Fruit fly (Drosophila melanogaster) whole organism, wandering third instar larva: ENCODE results near the gene mbf1.
A peak's percentile ranks its signal among the peaks of the same experiment; 100 is the strongest.

Source experiments
- Abd-B ChIP-seq: fragments of >200 bp; optimal IDR thresholded peaks from 2 replicates; lab custom pipeline; 2017; ENCODE audit warnings: missing biosample characterization, missing genetic modification characterization
- CG32264 ChIP-seq: fragments of 200-800 bp; sonication (Bioruptor generic); optimal IDR thresholded peaks from 2 replicates; lab custom pipeline; 2016; ENCODE audit warnings: missing biosample characterization, missing genetic modification characterization
- CG9705 ChIP-seq: fragments of 200-800 bp; sonication (Bioruptor generic); optimal IDR thresholded peaks from 2 replicates; lab custom pipeline; 2018; ENCODE audit warnings: missing biosample characterization, mild to moderate bottlenecking, missing genetic modification characterization
- CrebA ChIP-seq: fragments of 200-800 bp; sonication (Bioruptor generic); optimal IDR thresholded peaks from 2 replicates; lab custom pipeline; 2016; ENCODE audit warnings: missing biosample characterization, mild to moderate bottlenecking, missing genetic modification characterization, borderline replicate concordance
- Dfd ChIP-seq: fragments of >200 bp; optimal IDR thresholded peaks from 2 replicates; lab custom pipeline; 2017; ENCODE audit warnings: missing biosample characterization, missing genetic modification characterization
- Dif ChIP-seq: fragments of 200-275, 200-300 bp; sonication (Bioruptor generic); optimal IDR thresholded peaks from 2 replicates; lab custom pipeline; 2018; ENCODE audit warnings: missing biosample characterization, missing genetic modification characterization; ENCODE audit not compliant: partially characterized antibody
- GATAd ChIP-seq: sonication (Bioruptor generic); optimal IDR thresholded peaks from 2 replicates; lab custom pipeline; 2016; ENCODE audit warnings: missing biosample characterization, missing genetic modification characterization
- HLH106 ChIP-seq: fragments of 200-800 bp; optimal IDR thresholded peaks from 3 replicates; lab custom pipeline; 2019; ENCODE audit warnings: missing biosample characterization, mild to moderate bottlenecking, missing genetic modification characterization, moderate library complexity
- Hnf4 ChIP-seq: fragments of 200-800 bp; sonication (Bioruptor generic); optimal IDR thresholded peaks from 2 replicates; lab custom pipeline; 2016; ENCODE audit warnings: missing biosample characterization, mild to moderate bottlenecking, missing genetic modification characterization
- Hr78 ChIP-seq: fragments of >200 bp; optimal IDR thresholded peaks from 2 replicates; lab custom pipeline; 2017; ENCODE audit warnings: missing biosample characterization, missing genetic modification characterization
- Hr83 ChIP-seq: fragments of 200-300 bp; sonication (Bioruptor generic); optimal IDR thresholded peaks from 2 replicates; lab custom pipeline; 2016; ENCODE audit warnings: missing biosample characterization, mild to moderate bottlenecking, missing genetic modification characterization, moderate library complexity; ENCODE audit not compliant: poor library complexity, severe bottlenecking
- Jra ChIP-seq: sonication (Bioruptor generic); optimal IDR thresholded peaks from 2 replicates; lab custom pipeline; 2016; ENCODE audit warnings: missing biosample characterization, missing genetic modification characterization
- Mio ChIP-seq: sonication (Bioruptor generic); optimal IDR thresholded peaks from 2 replicates; lab custom pipeline; 2016; ENCODE audit warnings: missing biosample characterization, missing genetic modification characterization
- Myc ChIP-seq: fragments of >200 bp; optimal IDR thresholded peaks from 2 replicates; lab custom pipeline; 2017
- N ChIP-seq: fragments of >200 bp; optimal IDR thresholded peaks from 2 replicates; lab custom pipeline; 2018; ENCODE audit warnings: missing biosample characterization, missing external identifiers, missing genetic modification characterization
- OdsH ChIP-seq: fragments of 200-800 bp; sonication (Bioruptor generic); optimal IDR thresholded peaks from 2 replicates; lab custom pipeline; 2016; ENCODE audit warnings: missing biosample characterization, mild to moderate bottlenecking, missing genetic modification characterization
- Rel ChIP-seq, 2 experiments: fragments of 200-800 bp; sonication (Bioruptor generic) in 1 of 2; optimal IDR thresholded peaks; 2 replicates in 1 of 2; 3 replicates in 1 of 2; lab custom pipeline; 2016 to 2019; ENCODE audit warnings: mild to moderate bottlenecking in 2 of 2, missing biosample characterization in 2 of 2, missing genetic modification characterization in 2 of 2, moderate library complexity in 1 of 2
- Sp1 ChIP-seq: fragments of 200-800 bp; sonication (Bioruptor generic); optimal IDR thresholded peaks from 3 replicates; lab custom pipeline; 2019; ENCODE audit warnings: missing biosample characterization, mild to moderate bottlenecking, missing genetic modification characterization, moderate library complexity
- Vsx2 ChIP-seq: fragments of 200-300, 225-300 bp; sonication (Bioruptor generic); optimal IDR thresholded peaks from 2 replicates; lab custom pipeline; 2018; ENCODE audit warnings: missing biosample characterization, missing genetic modification characterization; ENCODE audit not compliant: partially characterized antibody
- br ChIP-seq: fragments of 200-800 bp; sonication (Bioruptor generic); optimal IDR thresholded peaks from 2 replicates; lab custom pipeline; 2016; ENCODE audit warnings: missing biosample characterization, missing genetic modification characterization
- brk ChIP-seq: fragments of 200-800 bp; sonication (Bioruptor generic); optimal IDR thresholded peaks from 2 replicates; lab custom pipeline; 2016; ENCODE audit warnings: missing biosample characterization, mild to moderate bottlenecking, missing genetic modification characterization
- dl ChIP-seq, 2 experiments: fragments of 175-275, 200-275 bp in 1 of 2; fragments of 200-275 bp in 1 of 2; sonication (Bioruptor generic); optimal IDR thresholded peaks; lab custom pipeline; 2018; ENCODE audit warnings: mild to moderate bottlenecking in 2 of 2, missing biosample characterization in 2 of 2, missing genetic modification characterization in 2 of 2, moderate library complexity in 2 of 2; ENCODE audit not compliant: partially characterized antibody in 2 of 2, insufficient read depth in 1 of 2
- dmrt93B ChIP-seq: fragments of 200-800 bp; sonication (Bioruptor generic); optimal IDR thresholded peaks from 2 replicates; lab custom pipeline; 2018; ENCODE audit warnings: missing biosample characterization, mild to moderate bottlenecking, missing genetic modification characterization
- dsf ChIP-seq: sonication (Bioruptor generic); optimal IDR thresholded peaks from 2 replicates; lab custom pipeline; 2016; ENCODE audit warnings: missing biosample characterization, missing genetic modification characterization, borderline replicate concordance
- ey ChIP-seq: fragments of 200-800 bp; sonication (Bioruptor generic); optimal IDR thresholded peaks from 2 replicates; lab custom pipeline; 2016; ENCODE audit warnings: missing biosample characterization, missing genetic modification characterization
- foxo ChIP-seq, 2 experiments: fragments of 200-800 bp; sonication (Bioruptor generic); optimal IDR thresholded peaks; 2 replicates in 1 of 2; 3 replicates in 1 of 2; lab custom pipeline; 2016 to 2017; ENCODE audit warnings: missing biosample characterization in 2 of 2, missing genetic modification characterization in 2 of 2
- fru ChIP-seq: fragments of 200-800 bp; sonication (Bioruptor generic); optimal IDR thresholded peaks from 3 replicates; lab custom pipeline; 2016; ENCODE audit warnings: missing biosample characterization, mild to moderate bottlenecking, missing genetic modification characterization
- h ChIP-seq: fragments of 200-800 bp; sonication (Bioruptor generic); optimal IDR thresholded peaks from 3 replicates; lab custom pipeline; 2016; ENCODE audit warnings: missing biosample characterization, mild to moderate bottlenecking, missing genetic modification characterization
- jim ChIP-seq: fragments of 175-275, 200-325 bp; sonication (Bioruptor generic); optimal IDR thresholded peaks from 2 replicates; lab custom pipeline; 2016; ENCODE audit warnings: missing biosample characterization, mild to moderate bottlenecking, missing genetic modification characterization
- lola ChIP-seq: fragments of >200 bp; optimal IDR thresholded peaks from 2 replicates; lab custom pipeline; 2017; ENCODE audit warnings: missing biosample characterization, missing genetic modification characterization
- pan ChIP-seq: fragments of >200 bp; optimal IDR thresholded peaks from 2 replicates; lab custom pipeline; 2017
- psq ChIP-seq: fragments of 200-800 bp; sonication (Bioruptor generic); optimal IDR thresholded peaks from 3 replicates; lab custom pipeline; 2017; ENCODE audit warnings: missing biosample characterization, mild to moderate bottlenecking, missing genetic modification characterization, moderate library complexity
- rgr ChIP-seq: fragments of 200-800 bp; sonication (Bioruptor generic); optimal IDR thresholded peaks from 3 replicates; lab custom pipeline; 2016; ENCODE audit warnings: missing biosample characterization, mild to moderate bottlenecking, missing genetic modification characterization
- sage ChIP-seq: fragments of 200-800 bp; sonication (Bioruptor generic); optimal IDR thresholded peaks from 2 replicates; lab custom pipeline; 2016; ENCODE audit warnings: missing biosample characterization, mild to moderate bottlenecking, missing genetic modification characterization
- sv ChIP-seq: fragments of 200-800 bp; sonication (Bioruptor generic); optimal IDR thresholded peaks from 3 replicates; lab custom pipeline; 2016; ENCODE audit warnings: missing biosample characterization, missing genetic modification characterization
- tai ChIP-seq: sonication (Bioruptor generic); optimal IDR thresholded peaks from 2 replicates; lab custom pipeline; 2016; ENCODE audit warnings: missing biosample characterization, missing genetic modification characterization
- usp ChIP-seq: fragments of >200 bp; optimal IDR thresholded peaks from 2 replicates; lab custom pipeline; 2017; ENCODE audit warnings: missing biosample characterization, missing genetic modification characterization
- woc ChIP-seq: sonication (Bioruptor generic); optimal IDR thresholded peaks from 2 replicates; lab custom pipeline; 2016; ENCODE audit warnings: missing biosample characterization, mild to moderate bottlenecking, missing genetic modification characterization

Gene mbf1

dm6 chr3L:16586989-16587388, 12.8 kb downstream of the mbf1 start, which contains the start of the genes Syx8 and CG32163:
Gene Syx8 (minus strand): TSS chr3L:16587057.
Gene CG32163 (plus strand): TSS chr3L:16587157.
- TF ChIP-seq Rel (GFP tag; optimal IDR thresholded peaks at IDR 0.05; lab: Kevin White, UChicago): no peak
- TF ChIP-seq Rel (tag; optimal IDR thresholded peaks at IDR 0.05; lab: Kevin White, UChicago): peak; percentile 13
- no peak for TF ChIP-seq Sp1 (GFP tag; lab: Kevin White, UChicago)
- TF ChIP-seq, all 38 proteins: peak for 1

- TF ChIP-seq Myc (lab: Kevin White, UChicago) (peak; percentile 45), Dfd (no peak), h (GFP tag; lab: Kevin White, UChicago) (peak; percentile 71), fru (GFP tag; lab: Kevin White, UChicago) (peak; percentile 44), Sp1 (GFP tag; lab: Kevin White, UChicago) (peak; percentile 45), sv (GFP tag; lab: Kevin White, UChicago) (peak; percentile 47), Dif (GFP tag; lab: Kevin White, UChicago) (no peak), CG9705 (GFP tag; lab: Kevin White, UChicago) (peak; percentile 18), CrebA (no peak), usp (GFP tag; lab: Kevin White, UChicago) (no peak), Vsx2 (no peak), dl (GFP tag; optimal IDR thresholded peaks at IDR 0.05; lab: Kevin White, UChicago; ENCODE audit: insufficient read depth in 1 of 2, partially characterized antibody in 2 of 2) (no peak), Hr83 (GFP tag; lab: Kevin White, UChicago) (peak; percentile 91), jim (GFP tag; lab: Kevin White, UChicago) (no peak), CG32264 (GFP tag; lab: Kevin White, UChicago) (peak; percentile 5), dsf (GFP tag; lab: Kevin White, UChicago) (no peak), br (GFP tag; lab: Kevin White, UChicago) (peak; percentile 53), Rel (GFP tag; optimal IDR thresholded peaks at IDR 0.05; lab: Kevin White, UChicago) (no peak), Rel (tag; optimal IDR thresholded peaks at IDR 0.05; lab: Kevin White, UChicago) (peak; percentile 72), Mio (GFP tag; lab: Kevin White, UChicago) (no peak), Jra (GFP tag; lab: Kevin White, UChicago) (peak; percentile 75), lola (no peak), foxo (GFP tag; optimal IDR thresholded peaks at IDR 0.05; lab: Kevin White, UChicago) (peak in 1 of 2 experiments; percentile 59), woc (GFP tag; lab: Kevin White, UChicago) (peak; percentile 96), Abd-B (GFP tag; lab: Kevin White, UChicago) (no peak), ey (GFP tag; lab: Kevin White, UChicago) (peak; percentile 43), rgr (GFP tag; lab: Kevin White, UChicago) (peak; percentile 63), sage (no peak), dmrt93B (GFP tag; lab: Kevin White, UChicago) (peak; percentile 47), GATAd (GFP tag; lab: Kevin White, UChicago) (no peak), Hr78 (GFP tag; lab: Kevin White, UChicago) (no peak), Hnf4 (no peak), HLH106 (tag; lab: Kevin White, UChicago) (peak; percentile 54), pan (lab: Kevin White, UChicago) (no peak), OdsH (GFP tag; lab: Kevin White, UChicago) (peak; percentile 34), N (GFP tag; lab: Kevin White, UChicago) (no peak), brk (GFP tag; lab: Kevin White, UChicago) (no peak), tai (no peak), psq (GFP tag; lab: Kevin White, UChicago) (peak; percentile 42)
Observed at dm6 chr3L:16587994-16588622, 13.9 kb downstream of the mbf1 start.
